Fruit fly (Drosophila melanogaster) whole organism, prepupa: Measurements from ENCODE around the gene cad.
A peak's percentile ranks its signal among the peaks of the same experiment; 100 is the strongest.

Source experiments
- Blimp-1 ChIP-seq: fragments of 200-800 bp; sonication (Bioruptor generic); optimal IDR thresholded peaks from 3 replicates; lab custom pipeline; 2017; ENCODE audit warnings: missing biosample characterization, missing genetic modification characterization, mild to moderate bottlenecking, moderate library complexity, missing genetic modification reagents
- CG10631 ChIP-seq: fragments of 200-800 bp; sonication (Bioruptor generic); optimal IDR thresholded peaks from 2 replicates; lab custom pipeline; 2016; ENCODE audit warnings: missing biosample characterization, missing genetic modification characterization
- CG11294 ChIP-seq: fragments of 200-800 bp; sonication (Bioruptor generic); IDR thresholded peaks from 2 replicates; pipeline ENCODE4 v1.3.6; 2022; ENCODE audit warnings: missing biosample characterization, missing genetic modification characterization
- CG11762 ChIP-seq: fragments of 200-800 bp; sonication (Bioruptor generic); optimal IDR thresholded peaks from 3 replicates; lab custom pipeline; 2016; ENCODE audit warnings: missing biosample characterization, missing genetic modification characterization; ENCODE audit not compliant: insufficient read depth
- CG11902 ChIP-seq: fragments of 200-800 bp; sonication (Bioruptor generic); optimal IDR thresholded peaks from 3 replicates; lab custom pipeline; 2016; ENCODE audit warnings: missing biosample characterization, missing genetic modification characterization
- CG15336 ChIP-seq: fragments of 200-800 bp; sonication (Bioruptor generic); IDR thresholded peaks from 2 replicates; pipeline ENCODE4 v1.3.6; 2022; ENCODE audit warnings: missing biosample characterization, missing genetic modification characterization
- CG1621 ChIP-seq: fragments of 200-800 bp; sonication (Bioruptor generic); optimal IDR thresholded peaks from 3 replicates; lab custom pipeline; 2018; ENCODE audit warnings: missing biosample characterization, mild to moderate bottlenecking, missing genetic modification characterization
- CG16779 ChIP-seq: fragments of 200-800 bp; sonication (Bioruptor generic); optimal IDR thresholded peaks from 3 replicates; lab custom pipeline; 2017; ENCODE audit warnings: missing biosample characterization, mild to moderate bottlenecking, missing genetic modification characterization
- CG3032 ChIP-seq: fragments of 200-800 bp; optimal IDR thresholded peaks from 2 replicates; lab custom pipeline; 2019; ENCODE audit warnings: missing biosample characterization, mild to moderate bottlenecking, missing genetic modification characterization, moderate library complexity
- CG31627 ChIP-seq: fragments of 200-800 bp; sonication (Bioruptor generic); optimal IDR thresholded peaks from 3 replicates; lab custom pipeline; 2016; ENCODE audit warnings: missing biosample characterization, missing genetic modification characterization
- CG32006 ChIP-seq: fragments of 200-800 bp; sonication (Bioruptor generic); optimal IDR thresholded peaks from 3 replicates; lab custom pipeline; 2017; ENCODE audit warnings: missing biosample characterization, mild to moderate bottlenecking, missing genetic modification characterization
- CG3919 ChIP-seq: fragments of 200-800 bp; sonication (Bioruptor generic); optimal IDR thresholded peaks from 3 replicates; lab custom pipeline; 2016; ENCODE audit warnings: missing biosample characterization, missing genetic modification characterization
- CG4318 ChIP-seq: fragments of 200-800 bp; sonication (Bioruptor generic); optimal IDR thresholded peaks from 3 replicates; lab custom pipeline; 2017; ENCODE audit warnings: missing biosample characterization, mild to moderate bottlenecking, missing genetic modification characterization
- CG6163 ChIP-seq: fragments of 200-800 bp; sonication (Bioruptor generic); IDR thresholded peaks from 3 replicates; pipeline ENCODE4 v1.3.6; 2022; ENCODE audit warnings: missing biosample characterization, missing genetic modification characterization
- CG6276 ChIP-seq: fragments of 200-800 bp; sonication (Bioruptor generic); optimal IDR thresholded peaks from 2 replicates; lab custom pipeline; 2017; ENCODE audit warnings: missing biosample characterization, mild to moderate bottlenecking, missing genetic modification characterization
- CG6792 ChIP-seq: fragments of 200-800 bp; sonication (Bioruptor generic); optimal IDR thresholded peaks from 3 replicates; lab custom pipeline; 2016; ENCODE audit warnings: missing biosample characterization, missing genetic modification characterization
- CG6808 ChIP-seq: fragments of 200-800 bp; sonication (Bioruptor generic); optimal IDR thresholded peaks from 3 replicates; lab custom pipeline; 2017; ENCODE audit warnings: missing biosample characterization, missing genetic modification characterization, mild to moderate bottlenecking, moderate library complexity, missing genetic modification reagents
- CG8119 ChIP-seq: fragments of 200-800 bp; sonication (Bioruptor generic); IDR thresholded peaks from 3 replicates; pipeline ENCODE4 v1.3.6; 2022; ENCODE audit warnings: missing biosample characterization, missing genetic modification characterization
- CG8632 ChIP-seq: fragments of 200-800 bp; sonication (Bioruptor generic); optimal IDR thresholded peaks from 3 replicates; lab custom pipeline; 2016; ENCODE audit warnings: missing biosample characterization, missing genetic modification characterization
- CG9139 ChIP-seq: fragments of 200-800 bp; sonication (Bioruptor generic); optimal IDR thresholded peaks from 3 replicates; lab custom pipeline; 2017; ENCODE audit warnings: missing biosample characterization, mild to moderate bottlenecking, missing genetic modification characterization
- Eip75B ChIP-seq: fragments of 200-800 bp; sonication (Bioruptor generic); optimal IDR thresholded peaks from 3 replicates; lab custom pipeline; 2016; ENCODE audit warnings: missing biosample characterization, missing genetic modification characterization
- Eip78C ChIP-seq: fragments of 200-800 bp; sonication (Bioruptor generic); peaks from one replicate; lab custom pipeline; 2016; ENCODE audit warnings: missing biosample characterization, missing genetic modification characterization
- Ets21C ChIP-seq: fragments of 200-800 bp; sonication (Bioruptor generic); optimal IDR thresholded peaks from 3 replicates; lab custom pipeline; 2016; ENCODE audit warnings: missing biosample characterization, missing genetic modification characterization
- Ets96B ChIP-seq: fragments of 200-800 bp; optimal IDR thresholded peaks from 2 replicates; lab custom pipeline; 2019; ENCODE audit warnings: missing biosample characterization, mild to moderate bottlenecking, missing genetic modification characterization, moderate library complexity
- Gug ChIP-seq: fragments of 200-800 bp; sonication (Bioruptor generic); IDR thresholded peaks from 2 replicates; pipeline ENCODE4 v1.3.6; 2022; ENCODE audit warnings: missing biosample characterization, missing genetic modification characterization
- Hr38 ChIP-seq: sonication (Bioruptor generic); optimal IDR thresholded peaks from 2 replicates; lab custom pipeline; 2016; ENCODE audit warnings: missing biosample characterization, missing genetic modification characterization
- Hr39 ChIP-seq: fragments of 200-800 bp; sonication (Bioruptor generic); optimal IDR thresholded peaks from 2 replicates; lab custom pipeline; 2016; ENCODE audit warnings: missing biosample characterization, missing genetic modification characterization
- Hr4 ChIP-seq: fragments of 200-800 bp; sonication (Bioruptor generic); optimal IDR thresholded peaks from 3 replicates; lab custom pipeline; 2016; ENCODE audit warnings: missing biosample characterization, missing genetic modification characterization
- Lpt ChIP-seq: fragments of 200-800 bp; sonication (Bioruptor generic); optimal IDR thresholded peaks from 3 replicates; lab custom pipeline; 2016; ENCODE audit warnings: missing biosample characterization, missing genetic modification characterization
- OdsH ChIP-seq: fragments of 200-800 bp; sonication (Bioruptor generic); optimal IDR thresholded peaks from 3 replicates; lab custom pipeline; 2016; ENCODE audit warnings: missing biosample characterization, missing genetic modification characterization
- Smox ChIP-seq: fragments of 200-800 bp; sonication (Bioruptor generic); optimal IDR thresholded peaks from 3 replicates; lab custom pipeline; 2016; ENCODE audit warnings: missing biosample characterization, missing genetic modification characterization
- Sox102F ChIP-seq: fragments of 200-800 bp; sonication (Bioruptor generic); optimal IDR thresholded peaks from 2 replicates; lab custom pipeline; 2016; ENCODE audit warnings: missing biosample characterization, mild to moderate bottlenecking, missing genetic modification characterization
- Sox14 ChIP-seq: fragments of 200-800 bp; sonication (Bioruptor generic); optimal IDR thresholded peaks from 3 replicates; lab custom pipeline; 2016; ENCODE audit warnings: missing biosample characterization, missing genetic modification characterization
- Sox15 ChIP-seq: fragments of 200-800 bp; sonication (Bioruptor generic); optimal IDR thresholded peaks from 3 replicates; lab custom pipeline; 2016; ENCODE audit warnings: missing biosample characterization, missing genetic modification characterization
- achi ChIP-seq: fragments of 200-800 bp; sonication (Bioruptor generic); optimal IDR thresholded peaks from 3 replicates; lab custom pipeline; 2016; ENCODE audit warnings: missing biosample characterization, missing genetic modification characterization
- cyc ChIP-seq: fragments of 200-800 bp; sonication (Bioruptor generic); optimal IDR thresholded peaks from 3 replicates; lab custom pipeline; 2016; ENCODE audit warnings: missing biosample characterization, missing genetic modification characterization
- dac ChIP-seq: fragments of 200-800 bp; sonication (Bioruptor generic); optimal IDR thresholded peaks from 2 replicates; lab custom pipeline; 2017; ENCODE audit warnings: missing biosample characterization, mild to moderate bottlenecking, missing genetic modification characterization
- eg ChIP-seq: fragments of 200-800 bp; sonication (Bioruptor generic); IDR thresholded peaks from 3 replicates; pipeline ENCODE4 v1.3.6; 2022; ENCODE audit warnings: missing biosample characterization, missing genetic modification characterization
- fd59A ChIP-seq: fragments of 200-800 bp; sonication (Bioruptor generic); optimal IDR thresholded peaks from 2 replicates; lab custom pipeline; 2017; ENCODE audit warnings: missing biosample characterization, mild to moderate bottlenecking, missing genetic modification characterization, missing genetic modification reagents
- fd85E ChIP-seq: fragments of 200-800 bp; sonication (Bioruptor generic); optimal IDR thresholded peaks from 3 replicates; lab custom pipeline; 2016; ENCODE audit warnings: missing biosample characterization, missing genetic modification characterization
- fkh ChIP-seq: fragments of 200-800 bp; sonication (Bioruptor generic); optimal IDR thresholded peaks from 3 replicates; lab custom pipeline; 2017; ENCODE audit warnings: missing biosample characterization, mild to moderate bottlenecking, missing genetic modification characterization, moderate library complexity
- lz ChIP-seq: fragments of 200-800 bp; sonication (Bioruptor generic); optimal IDR thresholded peaks from 3 replicates; lab custom pipeline; 2016; ENCODE audit warnings: missing biosample characterization, missing genetic modification characterization
- pdm3 ChIP-seq: fragments of 200-800 bp; sonication (Bioruptor generic); optimal IDR thresholded peaks from 3 replicates; lab custom pipeline; 2016; ENCODE audit warnings: missing biosample characterization, missing genetic modification characterization
- salr ChIP-seq, 2 experiments: fragments of 200-800 bp; sonication (Bioruptor generic); optimal IDR thresholded peaks; 3 replicates each; lab custom pipeline; 2016 to 2018; ENCODE audit warnings: missing biosample characterization in 2 of 2, missing genetic modification characterization in 2 of 2, mild to moderate bottlenecking in 1 of 2
- spab ChIP-seq: fragments of 200-800 bp; sonication (Bioruptor generic); optimal IDR thresholded peaks from 2 replicates; lab custom pipeline; 2017; ENCODE audit warnings: missing biosample characterization, mild to moderate bottlenecking, missing genetic modification characterization, missing genetic modification reagents
- ss ChIP-seq, 2 experiments: fragments of 200-800 bp; sonication (Bioruptor generic); optimal IDR thresholded peaks; 2 replicates in 1 of 2; 3 replicates in 1 of 2; lab custom pipeline; 2017 to 2018; ENCODE audit warnings: mild to moderate bottlenecking in 2 of 2, missing biosample characterization in 2 of 2, missing genetic modification characterization in 2 of 2, moderate library complexity in 1 of 2
- svp ChIP-seq: fragments of 200-800 bp; sonication (Bioruptor generic); peaks from one replicate; lab custom pipeline; 2016; ENCODE audit warnings: missing biosample characterization, missing genetic modification characterization

Gene cad

DNA sequence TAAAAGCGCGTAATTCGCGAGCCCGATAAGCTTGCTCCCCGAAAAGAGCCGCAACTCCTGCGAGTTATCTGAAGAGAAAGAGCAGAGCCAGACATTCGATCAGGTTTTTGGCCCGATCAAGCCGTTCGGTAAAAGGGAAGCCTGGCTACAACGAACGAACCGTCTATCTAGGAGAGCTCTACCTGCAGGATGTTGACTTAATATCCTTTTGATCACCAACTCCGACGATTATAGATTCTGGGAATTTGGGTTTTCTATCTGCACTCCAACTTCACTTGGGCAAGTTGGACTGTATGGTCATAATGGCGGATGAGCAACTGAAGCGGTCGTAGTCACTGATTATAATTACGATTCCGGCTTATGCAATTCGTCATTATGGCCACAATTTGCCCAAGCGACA lies 31.7 kb downstream of the cad start (continued):
- TF ChIP-seq CG11294 (GFP tag; lab: Robert Waterston, UW) (peak; percentile 61), fkh (GFP tag; lab: Kevin White, UChicago) (no peak), CG6792 (GFP tag; lab: Kevin White, UChicago) (peak; percentile 61), pdm3 (GFP tag; lab: Kevin White, UChicago) (peak; percentile 67), Lpt (peak; percentile 45), fd59A (peak; percentile 1), cyc (GFP tag; lab: Kevin White, UChicago) (peak; percentile 83), Eip75B (GFP tag; lab: Kevin White, UChicago) (peak; percentile 2), CG8632 (GFP tag; lab: Kevin White, UChicago) (peak; percentile 30), achi (GFP tag; lab: Kevin White, UChicago) (peak; percentile 63), CG16779 (no peak), Hr39 (GFP tag; lab: Kevin White, UChicago) (peak; percentile 53), CG4318 (peak; percentile 31), Eip78C (GFP tag; lab: Kevin White, UChicago) (peak; percentile 89), fd85E (peak; percentile 20), Ets96B (peak; percentile 78), CG10631 (GFP tag; lab: Kevin White, UChicago) (peak; percentile 40), CG31627 (GFP tag; lab: Kevin White, UChicago) (peak; percentile 53), Sox14 (peak; percentile 49), CG3919 (peak; percentile 79), CG1621 (tag; lab: Kevin White, UChicago) (peak; percentile 37), CG32006 (GFP tag; lab: Kevin White, UChicago) (peak; percentile 75), CG11902 (GFP tag; lab: Kevin White, UChicago) (peak; percentile 76), ss (GFP tag; optimal IDR thresholded peaks at IDR 0.05; lab: Kevin White, UChicago) (peak; percentile 53 to 75), lz (peak; percentile 53), spab (GFP tag; lab: Kevin White, UChicago) (peak; percentile 37), OdsH (GFP tag; lab: Kevin White, UChicago) (peak; percentile 69), CG9139 (GFP tag; lab: Kevin White, UChicago) (peak; percentile 58)

DNA sequence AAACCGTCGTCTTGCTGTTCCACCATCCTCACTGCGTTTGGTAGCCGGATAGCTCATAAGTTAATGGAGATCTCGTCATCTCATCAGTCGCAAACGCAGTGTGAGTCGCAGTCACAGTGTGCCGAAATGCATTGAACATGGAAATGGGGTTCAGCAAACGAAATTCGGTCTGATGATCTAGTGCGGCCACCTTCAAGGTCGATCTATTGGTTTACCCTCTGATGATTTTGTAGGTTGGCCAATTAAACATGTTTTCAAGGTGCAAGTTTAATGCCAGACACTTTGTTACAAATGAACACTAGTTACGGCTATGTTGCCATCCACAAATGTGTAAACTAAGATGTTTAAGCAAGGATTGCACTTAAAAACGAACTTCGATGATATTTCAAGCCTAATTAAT lies 32.3 kb downstream of the cad start:
- TF ChIP-seq CG6808 (GFP tag; lab: Kevin White, UChicago), result no peak
- no peak for TF ChIP-seq CG3919
- TF ChIP-seq svp, result no peak
- no peak for TF ChIP-seq fd85E
- no peak for TF ChIP-seq lz
- no peak for TF ChIP-seq CG11294 (GFP tag; lab: Robert Waterston, UW)
- no peak for TF ChIP-seq CG6792 (GFP tag; lab: Kevin White, UChicago)
- TF ChIP-seq Hr4 (GFP tag; lab: Kevin White, UChicago), result peak; percentile 54
- TF ChIP-seq CG1621 (tag; lab: Kevin White, UChicago), result no peak
- no peak for TF ChIP-seq CG3032 (tag; lab: Kevin White, UChicago)
- no peak for TF ChIP-seq CG11762 (GFP tag; lab: Kevin White, UChicago)
- TF ChIP-seq eg (GFP tag; lab: Robert Waterston, UW), result peak; percentile 61; the same call in 2 of the 3 replicates
- no peak for TF ChIP-seq CG15336 (GFP tag; lab: Robert Waterston, UW)
- TF ChIP-seq salr (GFP tag; optimal IDR thresholded peaks at IDR 0.05; lab: Kevin White, UChicago), result no peak
- no peak for TF ChIP-seq CG31627 (GFP tag; lab: Kevin White, UChicago)
- TF ChIP-seq CG6276 (GFP tag; lab: Kevin White, UChicago), result peak; percentile 1
- TF ChIP-seq CG10631 (GFP tag; lab: Kevin White, UChicago), result peak; percentile 15
- no peak for TF ChIP-seq CG8632 (GFP tag; lab: Kevin White, UChicago)
- TF ChIP-seq Hr39 (GFP tag; lab: Kevin White, UChicago), result no peak
- TF ChIP-seq Blimp-1, result no peak
- TF ChIP-seq CG4318, result no peak
- no peak for TF ChIP-seq spab (GFP tag; lab: Kevin White, UChicago)
- no peak for TF ChIP-seq Gug (GFP tag; lab: Robert Waterston, UW)
- no peak for TF ChIP-seq Sox15 (GFP tag; lab: Kevin White, UChicago)
- TF ChIP-seq Smox, result no peak
- no peak for TF ChIP-seq Sox102F (GFP tag; lab: Kevin White, UChicago)
- no peak for TF ChIP-seq achi (GFP tag; lab: Kevin White, UChicago)
- no peak for TF ChIP-seq Hr38 (GFP tag; lab: Kevin White, UChicago)
- TF ChIP-seq dac (GFP tag; lab: Kevin White, UChicago), result no peak
- TF ChIP-seq CG8119 (GFP tag; lab: Robert Waterston, UW), result peak; percentile 17; the same call in 1 of the 3 replicates
- TF ChIP-seq Eip78C (GFP tag; lab: Kevin White, UChicago), result peak; percentile 73
- peak; percentile 42; the same call in 1 of the 3 replicates for TF ChIP-seq CG6163 (GFP tag; lab: Robert Waterston, UW)
- TF ChIP-seq pdm3 (GFP tag; lab: Kevin White, UChicago), result no peak
- no peak for TF ChIP-seq Ets21C
- no peak for TF ChIP-seq OdsH (GFP tag; lab: Kevin White, UChicago)
- TF ChIP-seq Sox14, result no peak
